Worm (Caenorhabditis elegans): ENCODE data around the gene cfim-2.

cfim-2 gene

ce11 chrIV:8891131-8891530, 35.0 kb upstream of the cfim-2 start, which contains the start of gene spr-2 (continued):
- TF ChIP-seq bed-1 (GFP tag; IDR thresholded peaks at IDR 0.05) (no peak), mes-4 (tag; optimal IDR thresholded peaks at IDR 0.05) (peak; percentile 31), F55B11.4 (tag; optimal IDR thresholded peaks at IDR 0.05; ENCODE audit: borderline replicate concordance, insufficient read depth) (no peak), lsl-1 (GFP tag; optimal IDR thresholded peaks at IDR 0.05) (peak; percentile 42), K11D2.4 (GFP tag; IDR thresholded peaks at IDR 0.05) (no peak), Y95B8A.8 (GFP tag; IDR thresholded peaks at IDR 0.05) (0 out of 2 replicates have a peak, but pooled peaks have one; percentile 47), pbrm-1 (GFP tag; IDR thresholded peaks at IDR 0.05) (0 out of 2 replicates have a peak, but pooled peaks have one; percentile 9), madf-6 (GFP tag; IDR thresholded peaks at IDR 0.05) (peak; percentile 36; the same call in 1 of the 2 replicates), rec-8 (tag; optimal IDR thresholded peaks at IDR 0.05) (no peak), B0336.3 (GFP tag; IDR thresholded peaks at IDR 0.05) (peak; percentile 49), ztf-3 (GFP tag; optimal IDR thresholded peaks at IDR 0.05) (no peak), F57C9.4 (tag; optimal IDR thresholded peaks at IDR 0.05) (no peak), ccch-3 (GFP tag; optimal IDR thresholded peaks at IDR 0.05) (no peak), repo-1 (tag; optimal IDR thresholded peaks at IDR 0.05) (peak; percentile 30), hmg-1.2 (GFP tag; IDR thresholded peaks at IDR 0.05) (no peak), atf-7 (tag; optimal IDR thresholded peaks at IDR 0.05) (peak; percentile 14), mcd-1 (GFP tag; IDR thresholded peaks at IDR 0.05) (peak; percentile 53; the same call in 1 of the 2 replicates), dpff-1 (tag; optimal IDR thresholded peaks at IDR 0.05) (peak; percentile 35), tlf-1 (GFP tag; optimal IDR thresholded peaks at IDR 0.05) (peak; percentile 10), let-607 (tag; optimal IDR thresholded peaks at IDR 0.05) (no peak), snpc-4 (GFP tag; optimal IDR thresholded peaks at IDR 0.05) (no peak), snpc-4 (tag; optimal IDR thresholded peaks at IDR 0.05) (peak; percentile 34 to 68 (median 43)), athp-1 (tag; optimal IDR thresholded peaks at IDR 0.05) (no peak), ekl-4 (GFP tag; IDR thresholded peaks at IDR 0.05) (0 out of 2 replicates have a peak, but pooled peaks have one; percentile 13), pha-4 (tag; optimal IDR thresholded peaks at IDR 0.05) (no peak), nfyb-1 (GFP tag; IDR thresholded peaks at IDR 0.05) (peak; percentile 54; the same call in 1 of the 2 replicates), dox-1 (GFP tag; IDR thresholded peaks at IDR 0.05) (peak; percentile 55), K12H6.12 (tag; optimal IDR thresholded peaks at IDR 0.05) (peak; percentile 54), efl-1 (GFP tag; optimal IDR thresholded peaks at IDR 0.05) (peak; percentile 30), T07F8.4 (tag; optimal IDR thresholded peaks at IDR 0.05) (no peak), F52B5.7 (tag; optimal IDR thresholded peaks at IDR 0.05) (no peak), ZK185.1 (tag; optimal IDR thresholded peaks at IDR 0.05; ENCODE audit: poor library complexity, severe bottlenecking) (peak; percentile 44), egrh-3 (GFP tag; IDR thresholded peaks at IDR 0.05) (no peak), snpc-1.3 (tag; optimal IDR thresholded peaks at IDR 0.05; ENCODE audit: insufficient read depth) (no peak), gei-17 (GFP tag; optimal IDR thresholded peaks at IDR 0.05) (no peak), cebp-1 (GFP tag; IDR thresholded peaks at IDR 0.05) (no peak), cebp-1 (tag; optimal IDR thresholded peaks at IDR 0.05) (peak; percentile 43), ets-4 (GFP tag; optimal IDR thresholded peaks at IDR 0.05) (no peak), rcor-1 (GFP tag; IDR thresholded peaks at IDR 0.05) (peak; percentile 21; the same call in 1 of the 2 replicates), lin-35 (GFP tag; optimal IDR thresholded peaks at IDR 0.05) (peak in 1 of 3 experiments; percentile 85), lin-54 (GFP tag; optimal IDR thresholded peaks at IDR 0.05) (peak; percentile 85), let-526 (GFP tag; IDR thresholded peaks at IDR 0.05) (no peak), hrde-1 (tag; optimal IDR thresholded peaks at IDR 0.05; ENCODE audit: borderline replicate concordance) (peak; percentile 56)
